Worm (Caenorhabditis elegans) whole organism, late embryonic: ENCODE measurements around the gene F35H8.2.

Source experiments
- K02D7.2 ChIP-seq: sonication (generic microtip); optimal IDR thresholded peaks from 2 replicates; lab custom pipeline; 2017; ENCODE audit warnings: mild to moderate bottlenecking, missing genetic modification characterization, missing compliant biosample characterization
- K09A11.1 ChIP-seq: sonication (generic microtip); optimal IDR thresholded peaks from 2 replicates; lab custom pipeline; 2017; ENCODE audit warnings: antibody characterized with exemption, mild to moderate bottlenecking, missing genetic modification characterization, missing compliant biosample characterization; ENCODE audit not compliant: insufficient read depth
- ama-1 ChIP-seq: fragments of 150-350 bp; optimal IDR thresholded peaks from 2 replicates; lab custom pipeline; 2014
- ceh-14 ChIP-seq: sonication (generic microtip); optimal IDR thresholded peaks from 2 replicates; lab custom pipeline; 2016; ENCODE audit warnings: missing genotype, missing genetic modification characterization, missing compliant biosample characterization
- ceh-19 ChIP-seq: fragments of 200-800 bp; sonication (Bioruptor generic); optimal IDR thresholded peaks from 2 replicates; lab custom pipeline; 2018; ENCODE audit warnings: mild to moderate bottlenecking, missing genetic modification characterization, missing compliant biosample characterization
- ceh-2 ChIP-seq: sonication (generic microtip); optimal IDR thresholded peaks from 2 replicates; lab custom pipeline; 2016; ENCODE audit warnings: missing genotype, missing genetic modification characterization, missing compliant biosample characterization
- ceh-22 ChIP-seq: sonication (generic microtip); optimal IDR thresholded peaks from 2 replicates; lab custom pipeline; 2017; ENCODE audit warnings: missing biosample characterization, missing genetic modification characterization
- ceh-24 ChIP-seq: sonication (generic microtip); optimal IDR thresholded peaks from 2 replicates; lab custom pipeline; 2016; ENCODE audit warnings: mild to moderate bottlenecking, missing genetic modification characterization, missing compliant biosample characterization
- ceh-34 ChIP-seq: sonication (generic microtip); optimal IDR thresholded peaks from 2 replicates; lab custom pipeline; 2016; ENCODE audit warnings: mild to moderate bottlenecking, missing genetic modification characterization, missing compliant biosample characterization
- ceh-45 ChIP-seq: fragments of 200-800 bp; sonication (Bioruptor generic); IDR thresholded peaks from 2 replicates; pipeline ENCODE4 v1.3.6; 2022; ENCODE audit warnings: missing genetic modification reagents, missing genetic modification characterization, missing compliant biosample characterization
- ceh-48 ChIP-seq: sonication (generic microtip); optimal IDR thresholded peaks from 2 replicates; lab custom pipeline; 2016; ENCODE audit warnings: missing genetic modification characterization, inconsistent platforms, missing compliant biosample characterization
- ceh-6 ChIP-seq: fragments of 200-800 bp; sonication (Bioruptor generic); optimal IDR thresholded peaks from 2 replicates; lab custom pipeline; 2018; ENCODE audit warnings: mild to moderate bottlenecking, missing genetic modification characterization, missing compliant biosample characterization
- ceh-9 ChIP-seq: sonication (generic microtip); optimal IDR thresholded peaks from 2 replicates; lab custom pipeline; 2016; ENCODE audit warnings: mild to moderate bottlenecking, missing genetic modification characterization, inconsistent platforms, missing compliant biosample characterization
- dve-1 ChIP-seq: sonication (generic microtip); optimal IDR thresholded peaks from 2 replicates; lab custom pipeline; 2017; ENCODE audit warnings: antibody characterized with exemption, mild to moderate bottlenecking, missing genetic modification characterization, missing compliant biosample characterization
- elt-2 ChIP-seq: sonication (generic microtip); optimal IDR thresholded peaks from 2 replicates; lab custom pipeline; 2016; ENCODE audit warnings: missing genetic modification reagents, missing genetic modification characterization, missing compliant biosample characterization
- elt-4 ChIP-seq: sonication (generic microtip); optimal IDR thresholded peaks from 2 replicates; lab custom pipeline; 2016; ENCODE audit warnings: missing genetic modification characterization, missing compliant biosample characterization
- ets-4 ChIP-seq: sonication (generic microtip); optimal IDR thresholded peaks from 2 replicates; lab custom pipeline; 2016; ENCODE audit warnings: missing genetic modification characterization, missing compliant biosample characterization
- eyg-1 ChIP-seq: sonication (generic microtip); optimal IDR thresholded peaks from 2 replicates; lab custom pipeline; 2016; ENCODE audit warnings: missing genotype, missing genetic modification characterization, missing compliant biosample characterization
- fax-1 ChIP-seq: sonication (generic microtip); optimal IDR thresholded peaks from 2 replicates; lab custom pipeline; 2016; ENCODE audit warnings: missing genotype, missing genetic modification characterization, missing compliant biosample characterization
- fkh-6 ChIP-seq: sonication (generic microtip); optimal IDR thresholded peaks from 2 replicates; lab custom pipeline; 2016; ENCODE audit warnings: missing genetic modification characterization, missing compliant biosample characterization
- hlh-13 ChIP-seq: fragments of 200-800 bp; sonication (Bioruptor generic); optimal IDR thresholded peaks from 2 replicates; lab custom pipeline; 2018; ENCODE audit warnings: mild to moderate bottlenecking, missing genetic modification characterization, missing compliant biosample characterization
- hlh-15 ChIP-seq: sonication (generic microtip); optimal IDR thresholded peaks from 2 replicates; lab custom pipeline; 2016; ENCODE audit warnings: missing genetic modification characterization, missing compliant biosample characterization
- hlh-30 ChIP-seq: sonication (generic microtip); optimal IDR thresholded peaks from 2 replicates; lab custom pipeline; 2017; ENCODE audit warnings: antibody characterized with exemption, missing genetic modification characterization, missing compliant biosample characterization; ENCODE audit not compliant: insufficient read depth
- hlh-6 ChIP-seq: sonication (generic microtip); optimal IDR thresholded peaks from 2 replicates; lab custom pipeline; 2016; ENCODE audit warnings: missing genotype, missing genetic modification characterization, missing compliant biosample characterization
- hlh-8 ChIP-seq: sonication (generic microtip); optimal IDR thresholded peaks from 2 replicates; lab custom pipeline; 2016; ENCODE audit warnings: missing genotype, missing genetic modification characterization, missing compliant biosample characterization
- nfya-1 ChIP-seq: sonication (generic microtip); optimal IDR thresholded peaks from 2 replicates; lab custom pipeline; 2017; ENCODE audit warnings: missing genetic modification characterization, mild to moderate bottlenecking, missing compliant biosample characterization, antibody characterized with exemption, moderate library complexity
- nhr-11 ChIP-seq: fragments of 150-350 bp; optimal IDR thresholded peaks from 2 replicates; lab custom pipeline; 2014; ENCODE audit warnings: missing biosample characterization, missing genetic modification characterization
- nhr-232 ChIP-seq: sonication (generic microtip); optimal IDR thresholded peaks from 2 replicates; lab custom pipeline; 2016; ENCODE audit warnings: missing genetic modification characterization, missing compliant biosample characterization
- npax-4 ChIP-seq: sonication (generic microtip); optimal IDR thresholded peaks from 2 replicates; lab custom pipeline; 2016; ENCODE audit warnings: missing genetic modification characterization, missing compliant biosample characterization
- odd-2 ChIP-seq: sonication (generic microtip); optimal IDR thresholded peaks from 2 replicates; lab custom pipeline; 2017; ENCODE audit warnings: antibody characterized with exemption, mild to moderate bottlenecking, missing genetic modification characterization, missing compliant biosample characterization
- pag-3 ChIP-seq: sonication (generic microtip); optimal IDR thresholded peaks from 2 replicates; lab custom pipeline; 2016; ENCODE audit warnings: missing compliant biosample characterization, missing genetic modification characterization, borderline replicate concordance
- pat-9 ChIP-seq: fragments of 200-800 bp; sonication (Bioruptor generic); optimal IDR thresholded peaks from 2 replicates; lab custom pipeline; 2018; ENCODE audit warnings: mild to moderate bottlenecking, missing genetic modification characterization, moderate library complexity, missing compliant biosample characterization
- pax-1 ChIP-seq: fragments of 150-350 bp; optimal IDR thresholded peaks from 2 replicates; lab custom pipeline; 2014; ENCODE audit warnings: missing biosample characterization, missing genetic modification characterization
- pha-2 ChIP-seq: sonication (generic microtip); optimal IDR thresholded peaks from 2 replicates; lab custom pipeline; 2017; ENCODE audit warnings: mild to moderate bottlenecking, missing genetic modification characterization, missing compliant biosample characterization
- pqm-1 ChIP-seq: sonication (generic microtip); optimal IDR thresholded peaks from 2 replicates; lab custom pipeline; 2016; ENCODE audit warnings: missing genetic modification characterization, missing compliant biosample characterization
- pros-1 ChIP-seq: fragments of 150-350 bp; optimal IDR thresholded peaks from 2 replicates; lab custom pipeline; 2014; ENCODE audit warnings: missing biosample characterization, missing genetic modification reagents, missing genetic modification characterization
- ref-2 ChIP-seq: sonication (generic microtip); optimal IDR thresholded peaks from 2 replicates; lab custom pipeline; 2016; ENCODE audit warnings: missing genetic modification characterization, missing compliant biosample characterization
- sox-2 ChIP-seq: fragments of 200-800 bp; sonication (Bioruptor generic); IDR thresholded peaks from 2 replicates; pipeline ENCODE4 v1.3.6; 2022; ENCODE audit warnings: missing genetic modification reagents, missing genetic modification characterization, missing compliant biosample characterization
- tbx-7 ChIP-seq: sonication (generic microtip); optimal IDR thresholded peaks from 2 replicates; lab custom pipeline; 2016; ENCODE audit warnings: missing genotype, missing genetic modification characterization, missing compliant biosample characterization
- ttx-3 ChIP-seq: sonication (generic microtip); optimal IDR thresholded peaks from 2 replicates; lab custom pipeline; 2016; ENCODE audit warnings: missing genetic modification reagents, missing genetic modification characterization, missing compliant biosample characterization
- unc-42 ChIP-seq: sonication (generic microtip); optimal IDR thresholded peaks from 2 replicates; lab custom pipeline; 2016; ENCODE audit warnings: missing genotype, missing genetic modification characterization, missing compliant biosample characterization
- unc-86 ChIP-seq: sonication (generic microtip); optimal IDR thresholded peaks from 2 replicates; lab custom pipeline; 2016; ENCODE audit warnings: missing genetic modification characterization, missing compliant biosample characterization

F35H8.2 gene

ce11 chrII:9554925-9555553 lies at the start of gene F35H8.2:
Gene F35H8.2 (plus strand): TSS chrII:9555503.
- TF ChIP-seq ceh-6 (no peak), ceh-19 (GFP tag; lab: Kevin White, UChicago) (no peak), nhr-232 (tag; lab: Kevin White, UChicago) (no peak), ceh-2 (tag; lab: Kevin White, UChicago) (no peak), odd-2 (tag; lab: Kevin White, UChicago) (no peak), tbx-7 (tag; lab: Kevin White, UChicago) (no peak), elt-4 (tag; lab: Kevin White, UChicago) (no peak), ama-1 (no peak), eyg-1 (no peak)

ce11 chrII:9507181-9507580 lies 48.1 kb upstream of the F35H8.2 start, which contains the start of gene gcy-3:
Gene gcy-3 (minus strand): TSS chrII:9507281.
- no peak for TF ChIP-seq hlh-8 (tag; lab: Kevin White, UChicago)
- TF ChIP-seq ceh-2 (tag; lab: Kevin White, UChicago) = no peak
- TF ChIP-seq nfya-1 (tag; lab: Kevin White, UChicago) = no peak
- no peak for TF ChIP-seq hlh-30 (tag; lab: Kevin White, UChicago)
- TF ChIP-seq pax-1 (tag; lab: Kevin White, UChicago) = no peak

DNA sequence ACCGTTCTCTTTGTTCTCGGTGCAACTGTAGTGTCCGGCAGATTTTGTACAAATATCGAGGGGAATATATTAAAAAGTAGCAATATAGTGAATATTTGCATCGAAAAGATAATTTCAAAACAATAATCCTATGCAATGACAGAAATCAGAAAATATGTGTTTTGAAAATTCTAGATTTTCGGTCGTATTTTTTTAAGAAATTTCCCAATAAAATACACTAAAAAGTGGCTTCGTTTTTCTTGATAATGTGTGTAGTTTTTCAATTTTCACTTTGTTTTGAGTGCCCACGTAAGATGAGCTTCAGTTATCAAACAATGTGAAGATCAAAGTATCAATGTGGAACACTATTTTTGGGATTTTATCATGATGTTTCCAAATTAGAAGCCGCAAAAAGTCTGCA lies 38.5 kb upstream of the F35H8.2 start, which contains the start of gene gcy-1:
TSS of gene gcy-1 (minus strand) at position 101 of the 400 bp plus-strand sequence.
- TF ChIP-seq ceh-6 (no peak), hlh-13 (no peak), ceh-24 (tag; lab: Kevin White, UChicago) (no peak), sox-2 (GFP tag; lab: Robert Waterston, UW) (no peak), ama-1 (no peak), hlh-15 (no peak), pat-9 (tag; lab: Kevin White, UChicago) (no peak), fax-1 (tag; lab: Kevin White, UChicago) (no peak), ceh-9 (no peak), pha-2 (tag; lab: Kevin White, UChicago) (no peak)

- TF ChIP-seq ttx-3 (tag; lab: Kevin White, UChicago) (no peak), ceh-48 (tag; lab: Kevin White, UChicago) (no peak), fkh-6 (tag; lab: Kevin White, UChicago) (no peak), ceh-9 (no peak), pat-9 (tag; lab: Kevin White, UChicago) (no peak), ceh-19 (GFP tag; lab: Kevin White, UChicago) (no peak), hlh-13 (no peak), ama-1 (no peak), K02D7.2 (tag; lab: Kevin White, UChicago) (no peak), pag-3 (tag; lab: Kevin White, UChicago) (no peak), dve-1 (no peak), ceh-24 (tag; lab: Kevin White, UChicago) (no peak), ceh-45 (GFP tag; lab: Robert Waterston, UW) (no peak), pqm-1 (tag; lab: Kevin White, UChicago) (no peak), tbx-7 (tag; lab: Kevin White, UChicago) (no peak), nhr-11 (tag; lab: Kevin White, UChicago) (no peak), ref-2 (no peak)
These were observed 36.5 kb upstream of the F35H8.2 start, which contains the start of the genes sfxn-1.1 and AH6.3 for ce11 chrII:9518781-9519180. Gene sfxn-1.1 (minus strand): TSS chrII:9518881. Gene AH6.3 (plus strand): TSS chrII:9519055.

ce11 chrII:9521570-9521969 lies 33.7 kb upstream of the F35H8.2 start, which contains the start of gene sra-1:
Gene sra-1 (minus strand): TSS chrII:9521670.
- TF ChIP-seq npax-4 (no peak), odd-2 (tag; lab: Kevin White, UChicago) (no peak), ceh-14 (tag; lab: Kevin White, UChicago) (no peak), nhr-11 (tag; lab: Kevin White, UChicago) (no peak), pros-1 (tag; lab: Kevin White, UChicago) (no peak), unc-86 (tag; lab: Kevin White, UChicago) (no peak), eyg-1 (no peak), ceh-6 (no peak), ets-4 (tag; lab: Kevin White, UChicago) (no peak), K09A11.1 (tag; lab: Kevin White, UChicago) (no peak), nhr-232 (tag; lab: Kevin White, UChicago) (no peak), unc-42 (no peak), hlh-8 (tag; lab: Kevin White, UChicago) (no peak), ceh-22 (tag; lab: Kevin White, UChicago) (no peak), hlh-6 (tag; lab: Kevin White, UChicago) (no peak), ref-2 (no peak), ceh-34 (tag; lab: Kevin White, UChicago) (no peak), tbx-7 (tag; lab: Kevin White, UChicago) (no peak), elt-2 (no peak)
- TF ChIP-seq, all 69 proteins: peak for 0
